Worm (Caenorhabditis elegans) whole organism, L2 larva: ENCODE data around the gene ttr-46.

Experiments
- R02D3.7 ChIP-seq: fragments of 150-350 bp; optimal IDR thresholded peaks from 2 replicates; lab custom pipeline; 2014; ENCODE audit warnings: missing biosample characterization, missing genetic modification characterization
- ceh-82 ChIP-seq: fragments of 150-350 bp; optimal IDR thresholded peaks from 2 replicates; lab custom pipeline; 2014; ENCODE audit warnings: missing biosample characterization, missing genetic modification characterization
- sma-3 ChIP-seq: sonication (generic microtip); optimal IDR thresholded peaks from 2 replicates; lab custom pipeline; 2016; ENCODE audit warnings: missing genetic modification reagents, missing genetic modification characterization, missing compliant biosample characterization

DNA sequence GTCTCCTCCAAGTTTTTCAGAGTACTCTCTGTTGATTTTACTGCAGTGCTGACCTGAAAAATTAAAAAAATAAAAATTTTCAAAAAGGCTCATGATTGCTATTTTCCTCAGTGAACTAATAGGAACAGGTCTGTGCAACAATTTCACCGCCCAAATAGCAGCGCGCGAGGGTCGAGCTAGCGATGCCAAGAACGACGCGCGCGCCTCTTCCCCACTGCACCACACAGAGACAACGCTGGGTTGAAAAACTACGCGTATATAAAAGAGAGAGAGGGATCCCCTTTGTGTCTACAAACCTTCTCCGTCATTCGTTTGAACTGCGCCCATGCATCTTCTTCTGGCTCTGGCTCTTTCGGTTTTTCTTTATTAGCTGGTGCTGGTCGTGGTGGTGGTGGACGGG, 19.1 kb downstream of the ttr-46 start:
- peak; percentile 51 for TF ChIP-seq sma-3 (GFP tag; lab: Kevin White, UChicago)
- TF ChIP-seq ceh-82: no peak
- TF ChIP-seq R02D3.7 (tag; lab: Kevin White, UChicago): no peak
